Fruit fly (Drosophila melanogaster) whole organism, adult: ENCODE data around the gene Sdhaf3.

Source experiments
- CG5204 ChIP-seq: fragments of 200-800 bp; sonication (Bioruptor generic); optimal IDR thresholded peaks from 2 replicates; lab custom pipeline; 2016; ENCODE audit warnings: missing biosample characterization, missing genetic modification characterization
- Crg-1 ChIP-seq: fragments of 200-800 bp; sonication (Bioruptor generic); optimal IDR thresholded peaks from 2 replicates; lab custom pipeline; 2016; ENCODE audit warnings: missing biosample characterization, missing genetic modification characterization
- Hr96 ChIP-seq: fragments of 200-800 bp; sonication (Bioruptor generic); optimal IDR thresholded peaks from 2 replicates; lab custom pipeline; 2016; ENCODE audit warnings: missing biosample characterization, missing genetic modification characterization
- bab1 ChIP-seq: fragments of 200-800 bp; sonication (Bioruptor generic); optimal IDR thresholded peaks from 3 replicates; lab custom pipeline; 2019; ENCODE audit warnings: missing biosample characterization, mild to moderate bottlenecking, missing genetic modification characterization, moderate library complexity
- cic ChIP-seq: fragments of 200-800 bp; sonication (Bioruptor generic); optimal IDR thresholded peaks from 2 replicates; lab custom pipeline; 2017; ENCODE audit warnings: missing biosample characterization, mild to moderate bottlenecking, missing genetic modification characterization, moderate library complexity
- cnc ChIP-seq, 2 experiments: fragments of >200 bp; optimal IDR thresholded peaks; 2 replicates each; lab custom pipeline; 2017
- kay ChIP-seq: fragments of 200-800 bp; sonication (Bioruptor generic); peaks from one replicate; lab custom pipeline; 2016; ENCODE audit warnings: missing biosample characterization, missing genetic modification characterization, borderline replicate concordance
- tj ChIP-seq: fragments of 200-800 bp; sonication (Bioruptor generic); optimal IDR thresholded peaks from 3 replicates; lab custom pipeline; 2017; ENCODE audit warnings: missing biosample characterization, mild to moderate bottlenecking, missing genetic modification characterization, moderate library complexity
- toe ChIP-seq: fragments of 200-800 bp; sonication (Bioruptor generic); optimal IDR thresholded peaks from 2 replicates; lab custom pipeline; 2016; ENCODE audit warnings: missing biosample characterization, missing genetic modification characterization

dm6 chr3R:16525555-16525954 is 43.3 kb upstream of the Sdhaf3 start:
- no peak for TF ChIP-seq CG5204 (GFP tag; lab: Kevin White, UChicago)
- no peak for TF ChIP-seq kay
- no peak for TF ChIP-seq Hr96 (GFP tag; lab: Kevin White, UChicago)
- TF ChIP-seq cic (GFP tag; lab: Kevin White, UChicago) = no peak
- no peak for TF ChIP-seq toe (GFP tag; lab: Kevin White, UChicago)
- no peak for TF ChIP-seq Crg-1 (GFP tag; lab: Kevin White, UChicago)
- no peak for TF ChIP-seq tj (GFP tag; lab: Kevin White, UChicago)
- no peak for TF ChIP-seq cnc (optimal IDR thresholded peaks at IDR 0.05; lab: Kevin White, UChicago)
- no peak for TF ChIP-seq bab1 (GFP tag; lab: Kevin White, UChicago)
